Worm (Caenorhabditis elegans) whole organism, young adult: Measurements from ENCODE around the gene F14D7.18.

Experiments used
- F52B5.7 ChIP-seq: sonication (generic microtip); optimal IDR thresholded peaks from 2 replicates; lab custom pipeline; 2016; ENCODE audit warnings: mild to moderate bottlenecking, missing genetic modification characterization, missing compliant biosample characterization
- attf-5 ChIP-seq: fragments of 200-800 bp; sonication (Bioruptor generic); optimal IDR thresholded peaks from 2 replicates; lab custom pipeline; 2018; ENCODE audit warnings: mild to moderate bottlenecking, missing genetic modification characterization, missing compliant biosample characterization
- ekl-4 ChIP-seq: fragments of 200-800 bp; sonication (Bioruptor generic); IDR thresholded peaks from 2 replicates; pipeline ENCODE4 v1.3.6; 2022; ENCODE audit warnings: missing genetic modification reagents, missing genetic modification characterization, missing compliant biosample characterization
- fkh-3 ChIP-seq: sonication (generic microtip); optimal IDR thresholded peaks from 2 replicates; lab custom pipeline; 2016; ENCODE audit warnings: mild to moderate bottlenecking, missing genetic modification characterization, missing compliant biosample characterization
- him-1 ChIP-seq: sonication (generic microtip); optimal IDR thresholded peaks from 2 replicates; lab custom pipeline; 2016; ENCODE audit warnings: missing genotype, missing genetic modification reagents, missing genetic modification characterization, missing compliant biosample characterization
- lin-54 ChIP-seq: fragments of 200-800 bp; sonication (Bioruptor generic); optimal IDR thresholded peaks from 2 replicates; lab custom pipeline; 2018; ENCODE audit warnings: mild to moderate bottlenecking, missing genetic modification characterization, missing compliant biosample characterization
- mcd-1 ChIP-seq: fragments of 200-800 bp; sonication (Bioruptor generic); IDR thresholded peaks from 2 replicates; pipeline ENCODE4 v1.3.6; 2022; ENCODE audit warnings: missing genetic modification reagents, missing genetic modification characterization, missing compliant biosample characterization
- nfya-1 ChIP-seq: sonication (generic microtip); optimal IDR thresholded peaks from 2 replicates; lab custom pipeline; 2017; ENCODE audit warnings: antibody characterized with exemption, missing compliant biosample characterization, missing genetic modification characterization, borderline replicate concordance; ENCODE audit not compliant: insufficient read depth

DNA sequence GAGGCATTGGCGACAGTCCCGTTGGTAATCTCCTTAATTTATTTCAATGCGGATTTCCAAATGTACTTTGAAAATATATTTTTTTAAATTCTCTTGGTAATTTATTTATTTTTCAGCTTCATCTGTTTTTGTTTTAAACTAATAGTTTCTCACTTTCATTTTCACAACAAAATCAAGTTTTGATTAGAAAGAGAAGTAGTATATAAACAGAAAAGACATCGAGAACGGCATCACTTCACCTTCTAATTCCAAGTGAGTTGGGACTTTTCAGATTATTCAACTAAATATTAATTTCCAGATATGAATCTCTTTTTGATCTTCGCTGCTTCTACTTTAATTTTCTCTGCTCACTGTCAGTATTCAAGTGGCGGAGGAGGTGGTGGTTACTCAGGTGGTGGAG is 29.7 kb upstream of the F14D7.18 start, which contains the start of gene F47B8.14:
- TF ChIP-seq ekl-4 (GFP tag; lab: Robert Waterston, UW) (no peak), fkh-3 (tag; lab: Kevin White, UChicago) (no peak), F52B5.7 (tag; lab: Kevin White, UChicago) (no peak), him-1 (tag; lab: Kevin White, UChicago) (no peak), nfya-1 (no peak), lin-54 (no peak), mcd-1 (GFP tag; lab: Robert Waterston, UW) (no peak), attf-5 (GFP tag; lab: Kevin White, UChicago) (no peak)
